Fruit fly (Drosophila melanogaster) whole organism, wandering third instar larva: ENCODE measurements around the gene CG12009.
A peak's percentile ranks its signal among the peaks of the same experiment; 100 is the strongest.

Experiments
- Abd-B ChIP-seq: fragments of >200 bp; optimal IDR thresholded peaks from 2 replicates; lab custom pipeline; 2017; ENCODE audit warnings: missing biosample characterization, missing genetic modification characterization
- CG32264 ChIP-seq: fragments of 200-800 bp; sonication (Bioruptor generic); optimal IDR thresholded peaks from 2 replicates; lab custom pipeline; 2016; ENCODE audit warnings: missing biosample characterization, missing genetic modification characterization
- CG9705 ChIP-seq: fragments of 200-800 bp; sonication (Bioruptor generic); optimal IDR thresholded peaks from 2 replicates; lab custom pipeline; 2018; ENCODE audit warnings: missing biosample characterization, mild to moderate bottlenecking, missing genetic modification characterization
- Dfd ChIP-seq: fragments of >200 bp; optimal IDR thresholded peaks from 2 replicates; lab custom pipeline; 2017; ENCODE audit warnings: missing biosample characterization, missing genetic modification characterization
- GATAd ChIP-seq: sonication (Bioruptor generic); optimal IDR thresholded peaks from 2 replicates; lab custom pipeline; 2016; ENCODE audit warnings: missing biosample characterization, missing genetic modification characterization
- HLH106 ChIP-seq: fragments of 200-800 bp; optimal IDR thresholded peaks from 3 replicates; lab custom pipeline; 2019; ENCODE audit warnings: missing biosample characterization, mild to moderate bottlenecking, missing genetic modification characterization, moderate library complexity
- Hnf4 ChIP-seq: fragments of 200-800 bp; sonication (Bioruptor generic); optimal IDR thresholded peaks from 2 replicates; lab custom pipeline; 2016; ENCODE audit warnings: missing biosample characterization, mild to moderate bottlenecking, missing genetic modification characterization
- Hr78 ChIP-seq: fragments of >200 bp; optimal IDR thresholded peaks from 2 replicates; lab custom pipeline; 2017; ENCODE audit warnings: missing biosample characterization, missing genetic modification characterization
- Hr83 ChIP-seq: fragments of 200-300 bp; sonication (Bioruptor generic); optimal IDR thresholded peaks from 2 replicates; lab custom pipeline; 2016; ENCODE audit warnings: missing biosample characterization, mild to moderate bottlenecking, missing genetic modification characterization, moderate library complexity; ENCODE audit not compliant: poor library complexity, severe bottlenecking
- Jra ChIP-seq: sonication (Bioruptor generic); optimal IDR thresholded peaks from 2 replicates; lab custom pipeline; 2016; ENCODE audit warnings: missing biosample characterization, missing genetic modification characterization
- Mio ChIP-seq: sonication (Bioruptor generic); optimal IDR thresholded peaks from 2 replicates; lab custom pipeline; 2016; ENCODE audit warnings: missing biosample characterization, missing genetic modification characterization
- Myc ChIP-seq: fragments of >200 bp; optimal IDR thresholded peaks from 2 replicates; lab custom pipeline; 2017
- N ChIP-seq: fragments of >200 bp; optimal IDR thresholded peaks from 2 replicates; lab custom pipeline; 2018; ENCODE audit warnings: missing biosample characterization, missing external identifiers, missing genetic modification characterization
- OdsH ChIP-seq: fragments of 200-800 bp; sonication (Bioruptor generic); optimal IDR thresholded peaks from 2 replicates; lab custom pipeline; 2016; ENCODE audit warnings: missing biosample characterization, mild to moderate bottlenecking, missing genetic modification characterization
- Rel ChIP-seq, 2 experiments: fragments of 200-800 bp; sonication (Bioruptor generic) in 1 of 2; optimal IDR thresholded peaks; 2 replicates in 1 of 2; 3 replicates in 1 of 2; lab custom pipeline; 2016 to 2019; ENCODE audit warnings: mild to moderate bottlenecking in 2 of 2, missing biosample characterization in 2 of 2, missing genetic modification characterization in 2 of 2, moderate library complexity in 1 of 2
- Sp1 ChIP-seq: fragments of 200-800 bp; sonication (Bioruptor generic); optimal IDR thresholded peaks from 3 replicates; lab custom pipeline; 2019; ENCODE audit warnings: missing biosample characterization, mild to moderate bottlenecking, missing genetic modification characterization, moderate library complexity
- Vsx2 ChIP-seq: fragments of 200-300, 225-300 bp; sonication (Bioruptor generic); optimal IDR thresholded peaks from 2 replicates; lab custom pipeline; 2018; ENCODE audit warnings: missing biosample characterization, missing genetic modification characterization; ENCODE audit not compliant: partially characterized antibody
- br ChIP-seq: fragments of 200-800 bp; sonication (Bioruptor generic); optimal IDR thresholded peaks from 2 replicates; lab custom pipeline; 2016; ENCODE audit warnings: missing biosample characterization, missing genetic modification characterization
- brk ChIP-seq: fragments of 200-800 bp; sonication (Bioruptor generic); optimal IDR thresholded peaks from 2 replicates; lab custom pipeline; 2016; ENCODE audit warnings: missing biosample characterization, mild to moderate bottlenecking, missing genetic modification characterization
- dl ChIP-seq, 2 experiments: fragments of 175-275, 200-275 bp in 1 of 2; fragments of 200-275 bp in 1 of 2; sonication (Bioruptor generic); optimal IDR thresholded peaks; lab custom pipeline; 2018; ENCODE audit warnings: mild to moderate bottlenecking in 2 of 2, missing biosample characterization in 2 of 2, missing genetic modification characterization in 2 of 2, moderate library complexity in 2 of 2; ENCODE audit not compliant: partially characterized antibody in 2 of 2, insufficient read depth in 1 of 2
- dmrt93B ChIP-seq: fragments of 200-800 bp; sonication (Bioruptor generic); optimal IDR thresholded peaks from 2 replicates; lab custom pipeline; 2018; ENCODE audit warnings: missing biosample characterization, mild to moderate bottlenecking, missing genetic modification characterization
- ey ChIP-seq: fragments of 200-800 bp; sonication (Bioruptor generic); optimal IDR thresholded peaks from 2 replicates; lab custom pipeline; 2016; ENCODE audit warnings: missing biosample characterization, missing genetic modification characterization
- foxo ChIP-seq, 2 experiments: fragments of 200-800 bp; sonication (Bioruptor generic); optimal IDR thresholded peaks; 2 replicates in 1 of 2; 3 replicates in 1 of 2; lab custom pipeline; 2016 to 2017; ENCODE audit warnings: missing biosample characterization in 2 of 2, missing genetic modification characterization in 2 of 2
- fru ChIP-seq: fragments of 200-800 bp; sonication (Bioruptor generic); optimal IDR thresholded peaks from 3 replicates; lab custom pipeline; 2016; ENCODE audit warnings: missing biosample characterization, mild to moderate bottlenecking, missing genetic modification characterization
- h ChIP-seq: fragments of 200-800 bp; sonication (Bioruptor generic); optimal IDR thresholded peaks from 3 replicates; lab custom pipeline; 2016; ENCODE audit warnings: missing biosample characterization, mild to moderate bottlenecking, missing genetic modification characterization
- jim ChIP-seq: fragments of 175-275, 200-325 bp; sonication (Bioruptor generic); optimal IDR thresholded peaks from 2 replicates; lab custom pipeline; 2016; ENCODE audit warnings: missing biosample characterization, mild to moderate bottlenecking, missing genetic modification characterization
- lola ChIP-seq: fragments of >200 bp; optimal IDR thresholded peaks from 2 replicates; lab custom pipeline; 2017; ENCODE audit warnings: missing biosample characterization, missing genetic modification characterization
- pan ChIP-seq: fragments of >200 bp; optimal IDR thresholded peaks from 2 replicates; lab custom pipeline; 2017
- psq ChIP-seq: fragments of 200-800 bp; sonication (Bioruptor generic); optimal IDR thresholded peaks from 3 replicates; lab custom pipeline; 2017; ENCODE audit warnings: missing biosample characterization, mild to moderate bottlenecking, missing genetic modification characterization, moderate library complexity
- rgr ChIP-seq: fragments of 200-800 bp; sonication (Bioruptor generic); optimal IDR thresholded peaks from 3 replicates; lab custom pipeline; 2016; ENCODE audit warnings: missing biosample characterization, mild to moderate bottlenecking, missing genetic modification characterization
- sage ChIP-seq: fragments of 200-800 bp; sonication (Bioruptor generic); optimal IDR thresholded peaks from 2 replicates; lab custom pipeline; 2016; ENCODE audit warnings: missing biosample characterization, mild to moderate bottlenecking, missing genetic modification characterization
- sv ChIP-seq: fragments of 200-800 bp; sonication (Bioruptor generic); optimal IDR thresholded peaks from 3 replicates; lab custom pipeline; 2016; ENCODE audit warnings: missing biosample characterization, missing genetic modification characterization
- tai ChIP-seq: sonication (Bioruptor generic); optimal IDR thresholded peaks from 2 replicates; lab custom pipeline; 2016; ENCODE audit warnings: missing biosample characterization, missing genetic modification characterization
- usp ChIP-seq: fragments of >200 bp; optimal IDR thresholded peaks from 2 replicates; lab custom pipeline; 2017; ENCODE audit warnings: missing biosample characterization, missing genetic modification characterization
- woc ChIP-seq: sonication (Bioruptor generic); optimal IDR thresholded peaks from 2 replicates; lab custom pipeline; 2016; ENCODE audit warnings: missing biosample characterization, mild to moderate bottlenecking, missing genetic modification characterization

The CG12009 gene

dm6 chr3L:3259703-3260102, 31.6 kb upstream of the CG12009 start:
- peak; percentile 65 for TF ChIP-seq rgr (GFP tag; lab: Kevin White, UChicago)
- TF ChIP-seq h (GFP tag; lab: Kevin White, UChicago): peak; percentile 81
- no peak for TF ChIP-seq Myc (lab: Kevin White, UChicago)
- TF ChIP-seq OdsH (GFP tag; lab: Kevin White, UChicago): peak; percentile 67
- no peak for TF ChIP-seq Hr78 (GFP tag; lab: Kevin White, UChicago)
- TF ChIP-seq Abd-B (GFP tag; lab: Kevin White, UChicago): no peak
- peak; percentile 68 for TF ChIP-seq ey
- TF ChIP-seq dmrt93B (GFP tag; lab: Kevin White, UChicago): peak; percentile 24
- no peak for TF ChIP-seq jim (GFP tag; lab: Kevin White, UChicago)
- no peak for TF ChIP-seq GATAd
- TF ChIP-seq HLH106: peak; percentile 81
- TF ChIP-seq dl (GFP tag; optimal IDR thresholded peaks at IDR 0.05; lab: Kevin White, UChicago; ENCODE audit: insufficient read depth in 1 of 2, partially characterized antibody in 2 of 2): no peak
- TF ChIP-seq Rel (GFP tag; optimal IDR thresholded peaks at IDR 0.05; lab: Kevin White, UChicago): no peak
- no peak for TF ChIP-seq Rel (tag; optimal IDR thresholded peaks at IDR 0.05; lab: Kevin White, UChicago)
- TF ChIP-seq Sp1 (GFP tag; lab: Kevin White, UChicago): peak; percentile 67
- no peak for TF ChIP-seq N (GFP tag; lab: Kevin White, UChicago)
- TF ChIP-seq CG32264 (GFP tag; lab: Kevin White, UChicago): peak; percentile 8
- peak in 1 of 2 experiments; percentile 75 for TF ChIP-seq foxo (GFP tag; optimal IDR thresholded peaks at IDR 0.05; lab: Kevin White, UChicago)
- TF ChIP-seq CG9705 (GFP tag; lab: Kevin White, UChicago): peak; percentile 21
- peak; percentile 57 for TF ChIP-seq Hnf4 (GFP tag; lab: Kevin White, UChicago)
- no peak for TF ChIP-seq Vsx2
- no peak for TF ChIP-seq Dfd
- no peak for TF ChIP-seq usp (GFP tag; lab: Kevin White, UChicago)
- peak; percentile 71 for TF ChIP-seq br (GFP tag; lab: Kevin White, UChicago)
- peak; percentile 15 for TF ChIP-seq sage (GFP tag; lab: Kevin White, UChicago)
- peak; percentile 56 for TF ChIP-seq fru
- TF ChIP-seq psq: peak; percentile 51
- peak; percentile 30 for TF ChIP-seq woc (GFP tag; lab: Kevin White, UChicago)

- no peak for TF ChIP-seq tai (GFP tag; lab: Kevin White, UChicago)
- TF ChIP-seq Hr78 (GFP tag; lab: Kevin White, UChicago): no peak
- TF ChIP-seq Hnf4 (GFP tag; lab: Kevin White, UChicago): no peak
- no peak for TF ChIP-seq Hr83 (GFP tag; lab: Kevin White, UChicago)
- no peak for TF ChIP-seq lola (GFP tag; lab: Kevin White, UChicago)
- TF ChIP-seq foxo (GFP tag; optimal IDR thresholded peaks at IDR 0.05; lab: Kevin White, UChicago): no peak
- TF ChIP-seq Jra (GFP tag; lab: Kevin White, UChicago): no peak
- TF ChIP-seq psq: no peak
- TF ChIP-seq CG32264 (GFP tag; lab: Kevin White, UChicago): no peak
- no peak for TF ChIP-seq Mio
- TF ChIP-seq brk (GFP tag; lab: Kevin White, UChicago): no peak
- TF ChIP-seq h (GFP tag; lab: Kevin White, UChicago): no peak
- no peak for TF ChIP-seq rgr (GFP tag; lab: Kevin White, UChicago)
- TF ChIP-seq fru: no peak
- TF ChIP-seq OdsH (GFP tag; lab: Kevin White, UChicago): no peak
- no peak for TF ChIP-seq Sp1 (GFP tag; lab: Kevin White, UChicago)
- no peak for TF ChIP-seq woc (GFP tag; lab: Kevin White, UChicago)
- no peak for TF ChIP-seq Myc (lab: Kevin White, UChicago)
- no peak for TF ChIP-seq Vsx2
These were observed 29.6 kb upstream of the CG12009 start for dm6 chr3L:3261642-3262041.

- TF ChIP-seq lola (GFP tag; lab: Kevin White, UChicago) (no peak), sv (no peak), h (GFP tag; lab: Kevin White, UChicago) (no peak), N (GFP tag; lab: Kevin White, UChicago) (no peak), jim (GFP tag; lab: Kevin White, UChicago) (no peak), HLH106 (no peak), pan (no peak), Hr83 (GFP tag; lab: Kevin White, UChicago) (no peak), brk (GFP tag; lab: Kevin White, UChicago) (no peak), Abd-B (GFP tag; lab: Kevin White, UChicago) (no peak)
- TF ChIP-seq, all 38 proteins: peak for 0
These were observed 25.0 kb upstream of the CG12009 start for dm6 chr3L:3266306-3266705.
